Worm (Caenorhabditis elegans) whole organism, L4/young adult: ENCODE results near the gene srx-21.

Source experiments
- W03F9.2 ChIP-seq: fragments of 150-350 bp; optimal IDR thresholded peaks from 2 replicates; lab custom pipeline; 2014; ENCODE audit warnings: missing biosample characterization, missing genetic modification characterization
- dao-5 ChIP-seq: sonication (generic microtip); optimal IDR thresholded peaks from 2 replicates; lab custom pipeline; 2016; ENCODE audit warnings: missing genotype, missing genetic modification characterization, moderate library complexity, missing compliant biosample characterization
- him-1 ChIP-seq: sonication (generic microtip); optimal IDR thresholded peaks from 2 replicates; lab custom pipeline; 2016; ENCODE audit warnings: missing genotype, missing genetic modification reagents, missing genetic modification characterization, missing compliant biosample characterization

srx-21 gene

ce11 chrV:727484-728351, 50.9 kb downstream of the srx-21 start, which contains the start of the genes icl-1 and srh-2:
Gene icl-1 (minus strand): TSS chrV:728004.
Gene srh-2 (plus strand): TSS chrV:728301.
- no peak for TF ChIP-seq him-1 (tag; lab: Kevin White, UChicago)
- TF ChIP-seq dao-5 (tag; lab: Kevin White, UChicago), result no peak
- peak; percentile 3 for TF ChIP-seq W03F9.2 (tag; lab: Kevin White, UChicago)
